Fruit fly (Drosophila melanogaster) whole organism, prepupa: Measurements from ENCODE around the gene Saf6.

Experiments used
- Blimp-1 ChIP-seq: fragments of 200-800 bp; sonication (Bioruptor generic); optimal IDR thresholded peaks from 3 replicates; lab custom pipeline; 2017; ENCODE audit warnings: missing biosample characterization, missing genetic modification characterization, mild to moderate bottlenecking, moderate library complexity, missing genetic modification reagents
- CG10631 ChIP-seq: fragments of 200-800 bp; sonication (Bioruptor generic); optimal IDR thresholded peaks from 2 replicates; lab custom pipeline; 2016; ENCODE audit warnings: missing biosample characterization, missing genetic modification characterization
- CG10669 ChIP-seq: fragments of 200-800 bp; sonication (Bioruptor generic); optimal IDR thresholded peaks from 3 replicates; lab custom pipeline; 2018; ENCODE audit warnings: missing biosample characterization, mild to moderate bottlenecking, missing genetic modification characterization, moderate library complexity
- CG11762 ChIP-seq: fragments of 200-800 bp; sonication (Bioruptor generic); optimal IDR thresholded peaks from 3 replicates; lab custom pipeline; 2016; ENCODE audit warnings: missing biosample characterization, missing genetic modification characterization; ENCODE audit not compliant: insufficient read depth
- CG11902 ChIP-seq: fragments of 200-800 bp; sonication (Bioruptor generic); optimal IDR thresholded peaks from 3 replicates; lab custom pipeline; 2016; ENCODE audit warnings: missing biosample characterization, missing genetic modification characterization
- CG15336 ChIP-seq: fragments of 200-800 bp; sonication (Bioruptor generic); IDR thresholded peaks from 2 replicates; pipeline ENCODE4 v1.3.6; 2022; ENCODE audit warnings: missing biosample characterization, missing genetic modification characterization
- CG1621 ChIP-seq: fragments of 200-800 bp; sonication (Bioruptor generic); optimal IDR thresholded peaks from 3 replicates; lab custom pipeline; 2018; ENCODE audit warnings: missing biosample characterization, mild to moderate bottlenecking, missing genetic modification characterization
- CG16779 ChIP-seq: fragments of 200-800 bp; sonication (Bioruptor generic); optimal IDR thresholded peaks from 3 replicates; lab custom pipeline; 2017; ENCODE audit warnings: missing biosample characterization, mild to moderate bottlenecking, missing genetic modification characterization
- CG31627 ChIP-seq: fragments of 200-800 bp; sonication (Bioruptor generic); optimal IDR thresholded peaks from 3 replicates; lab custom pipeline; 2016; ENCODE audit warnings: missing biosample characterization, missing genetic modification characterization
- CG34406 ChIP-seq: fragments of 200-800 bp; sonication (Bioruptor generic); optimal IDR thresholded peaks from 3 replicates; lab custom pipeline; 2016; ENCODE audit warnings: missing biosample characterization, missing genetic modification characterization
- CG4318 ChIP-seq: fragments of 200-800 bp; sonication (Bioruptor generic); optimal IDR thresholded peaks from 3 replicates; lab custom pipeline; 2017; ENCODE audit warnings: missing biosample characterization, mild to moderate bottlenecking, missing genetic modification characterization
- CG6163 ChIP-seq: fragments of 200-800 bp; sonication (Bioruptor generic); IDR thresholded peaks from 3 replicates; pipeline ENCODE4 v1.3.6; 2022; ENCODE audit warnings: missing biosample characterization, missing genetic modification characterization
- CG6792 ChIP-seq: fragments of 200-800 bp; sonication (Bioruptor generic); optimal IDR thresholded peaks from 3 replicates; lab custom pipeline; 2016; ENCODE audit warnings: missing biosample characterization, missing genetic modification characterization
- CG6854 ChIP-seq: fragments of 200-800 bp; sonication (Bioruptor generic); optimal IDR thresholded peaks from 2 replicates; lab custom pipeline; 2017; ENCODE audit warnings: missing biosample characterization, mild to moderate bottlenecking, missing genetic modification characterization
- CG7368 ChIP-seq: fragments of 200-800 bp; sonication (Bioruptor generic); optimal IDR thresholded peaks from 3 replicates; lab custom pipeline; 2016; ENCODE audit warnings: missing biosample characterization, missing genetic modification characterization
- CG8119 ChIP-seq: fragments of 200-800 bp; sonication (Bioruptor generic); IDR thresholded peaks from 3 replicates; pipeline ENCODE4 v1.3.6; 2022; ENCODE audit warnings: missing biosample characterization, missing genetic modification characterization
- CG8319 ChIP-seq: fragments of 200-800 bp; sonication (Bioruptor generic); optimal IDR thresholded peaks from 3 replicates; lab custom pipeline; 2016; ENCODE audit warnings: missing biosample characterization, missing genetic modification characterization
- CG8632 ChIP-seq: fragments of 200-800 bp; sonication (Bioruptor generic); optimal IDR thresholded peaks from 3 replicates; lab custom pipeline; 2016; ENCODE audit warnings: missing biosample characterization, missing genetic modification characterization
- CG9139 ChIP-seq: fragments of 200-800 bp; sonication (Bioruptor generic); optimal IDR thresholded peaks from 3 replicates; lab custom pipeline; 2017; ENCODE audit warnings: missing biosample characterization, mild to moderate bottlenecking, missing genetic modification characterization
- Eip75B ChIP-seq: fragments of 200-800 bp; sonication (Bioruptor generic); optimal IDR thresholded peaks from 3 replicates; lab custom pipeline; 2016; ENCODE audit warnings: missing biosample characterization, missing genetic modification characterization
- Eip78C ChIP-seq: fragments of 200-800 bp; sonication (Bioruptor generic); peaks from one replicate; lab custom pipeline; 2016; ENCODE audit warnings: missing biosample characterization, missing genetic modification characterization
- Eip93F ChIP-seq: fragments of 200-800 bp; sonication (Bioruptor generic); optimal IDR thresholded peaks from 2 replicates; lab custom pipeline; 2016; ENCODE audit warnings: missing biosample characterization, mild to moderate bottlenecking, missing genetic modification characterization
- Ets21C ChIP-seq: fragments of 200-800 bp; sonication (Bioruptor generic); optimal IDR thresholded peaks from 3 replicates; lab custom pipeline; 2016; ENCODE audit warnings: missing biosample characterization, missing genetic modification characterization
- Ets96B ChIP-seq: fragments of 200-800 bp; optimal IDR thresholded peaks from 2 replicates; lab custom pipeline; 2019; ENCODE audit warnings: missing biosample characterization, mild to moderate bottlenecking, missing genetic modification characterization, moderate library complexity
- Gug ChIP-seq: fragments of 200-800 bp; sonication (Bioruptor generic); IDR thresholded peaks from 2 replicates; pipeline ENCODE4 v1.3.6; 2022; ENCODE audit warnings: missing biosample characterization, missing genetic modification characterization
- Hr38 ChIP-seq: sonication (Bioruptor generic); optimal IDR thresholded peaks from 2 replicates; lab custom pipeline; 2016; ENCODE audit warnings: missing biosample characterization, missing genetic modification characterization
- Hr39 ChIP-seq: fragments of 200-800 bp; sonication (Bioruptor generic); optimal IDR thresholded peaks from 2 replicates; lab custom pipeline; 2016; ENCODE audit warnings: missing biosample characterization, missing genetic modification characterization
- Hr4 ChIP-seq: fragments of 200-800 bp; sonication (Bioruptor generic); optimal IDR thresholded peaks from 3 replicates; lab custom pipeline; 2016; ENCODE audit warnings: missing biosample characterization, missing genetic modification characterization
- Met ChIP-seq: fragments of 200-800 bp; sonication (Bioruptor generic); optimal IDR thresholded peaks from 3 replicates; lab custom pipeline; 2016; ENCODE audit warnings: missing biosample characterization, missing genetic modification characterization
- OdsH ChIP-seq: fragments of 200-800 bp; sonication (Bioruptor generic); optimal IDR thresholded peaks from 3 replicates; lab custom pipeline; 2016; ENCODE audit warnings: missing biosample characterization, missing genetic modification characterization
- Smox ChIP-seq: fragments of 200-800 bp; sonication (Bioruptor generic); optimal IDR thresholded peaks from 3 replicates; lab custom pipeline; 2016; ENCODE audit warnings: missing biosample characterization, missing genetic modification characterization
- Sox15 ChIP-seq: fragments of 200-800 bp; sonication (Bioruptor generic); optimal IDR thresholded peaks from 3 replicates; lab custom pipeline; 2016; ENCODE audit warnings: missing biosample characterization, missing genetic modification characterization
- acj6 ChIP-seq: fragments of 200-800 bp; sonication (Bioruptor generic); optimal IDR thresholded peaks from 3 replicates; lab custom pipeline; 2016; ENCODE audit warnings: missing biosample characterization, missing genetic modification characterization
- cyc ChIP-seq: fragments of 200-800 bp; sonication (Bioruptor generic); optimal IDR thresholded peaks from 3 replicates; lab custom pipeline; 2016; ENCODE audit warnings: missing biosample characterization, missing genetic modification characterization
- dsx ChIP-seq: fragments of 200-800 bp; optimal IDR thresholded peaks from 3 replicates; lab custom pipeline; 2019; ENCODE audit warnings: missing biosample characterization, mild to moderate bottlenecking, missing genetic modification characterization, moderate library complexity; ENCODE audit not compliant: poor library complexity, severe bottlenecking
- eg ChIP-seq: fragments of 200-800 bp; sonication (Bioruptor generic); IDR thresholded peaks from 3 replicates; pipeline ENCODE4 v1.3.6; 2022; ENCODE audit warnings: missing biosample characterization, missing genetic modification characterization
- esn ChIP-seq: fragments of 200-800 bp; sonication (Bioruptor generic); optimal IDR thresholded peaks from 2 replicates; lab custom pipeline; 2016; ENCODE audit warnings: missing biosample characterization, mild to moderate bottlenecking, missing genetic modification characterization, moderate library complexity
- fd85E ChIP-seq: fragments of 200-800 bp; sonication (Bioruptor generic); optimal IDR thresholded peaks from 3 replicates; lab custom pipeline; 2016; ENCODE audit warnings: missing biosample characterization, missing genetic modification characterization
- fkh ChIP-seq: fragments of 200-800 bp; sonication (Bioruptor generic); optimal IDR thresholded peaks from 3 replicates; lab custom pipeline; 2017; ENCODE audit warnings: missing biosample characterization, mild to moderate bottlenecking, missing genetic modification characterization, moderate library complexity
- lz ChIP-seq: fragments of 200-800 bp; sonication (Bioruptor generic); optimal IDR thresholded peaks from 3 replicates; lab custom pipeline; 2016; ENCODE audit warnings: missing biosample characterization, missing genetic modification characterization
- net ChIP-seq: fragments of 200-800 bp; sonication (Bioruptor generic); optimal IDR thresholded peaks from 3 replicates; lab custom pipeline; 2016; ENCODE audit warnings: missing biosample characterization, missing genetic modification characterization
- pdm3 ChIP-seq: fragments of 200-800 bp; sonication (Bioruptor generic); optimal IDR thresholded peaks from 3 replicates; lab custom pipeline; 2016; ENCODE audit warnings: missing biosample characterization, missing genetic modification characterization
- spab ChIP-seq: fragments of 200-800 bp; sonication (Bioruptor generic); optimal IDR thresholded peaks from 2 replicates; lab custom pipeline; 2017; ENCODE audit warnings: missing biosample characterization, mild to moderate bottlenecking, missing genetic modification characterization, missing genetic modification reagents
- ss ChIP-seq, 2 experiments: fragments of 200-800 bp; sonication (Bioruptor generic); optimal IDR thresholded peaks; 2 replicates in 1 of 2; 3 replicates in 1 of 2; lab custom pipeline; 2017 to 2018; ENCODE audit warnings: mild to moderate bottlenecking in 2 of 2, missing biosample characterization in 2 of 2, missing genetic modification characterization in 2 of 2, moderate library complexity in 1 of 2
- svp ChIP-seq: fragments of 200-800 bp; sonication (Bioruptor generic); peaks from one replicate; lab custom pipeline; 2016; ENCODE audit warnings: missing biosample characterization, missing genetic modification characterization
- topi ChIP-seq: fragments of 200-800 bp; sonication (Bioruptor generic); optimal IDR thresholded peaks from 3 replicates; lab custom pipeline; 2016; ENCODE audit warnings: missing biosample characterization, missing genetic modification characterization
- vri ChIP-seq: fragments of 200-800 bp; sonication (Bioruptor generic); optimal IDR thresholded peaks from 3 replicates; lab custom pipeline; 2016; ENCODE audit warnings: missing biosample characterization, mild to moderate bottlenecking, missing genetic modification characterization

Gene Saf6

dm6 chr2L:852647-853111, 36.9 kb upstream of the Saf6 start, which contains the start of the genes CG4291 and kraken (continued):
- peak; percentile 45 for TF ChIP-seq Hr39 (GFP tag; lab: Kevin White, UChicago)
- TF ChIP-seq CG15336 (GFP tag; lab: Robert Waterston, UW): peak; percentile 33; the same call in 1 of the 2 replicates
- TF ChIP-seq Eip78C: peak; percentile 69
- no peak for TF ChIP-seq Met
- peak; percentile 32 for TF ChIP-seq CG16779 (tag; lab: Kevin White, UChicago)
- peak; percentile 46; the same call in 1 of the 3 replicates for TF ChIP-seq CG6163
- TF ChIP-seq acj6 (GFP tag; lab: Kevin White, UChicago): peak; percentile 3
- no peak for TF ChIP-seq CG10631
- no peak for TF ChIP-seq dsx (GFP tag; lab: Kevin White, UChicago)
- no peak for TF ChIP-seq Eip93F (GFP tag; lab: Kevin White, UChicago)
- TF ChIP-seq CG34406: peak; percentile 5
- peak; percentile 24 for TF ChIP-seq lz (GFP tag; lab: Kevin White, UChicago)
- no peak for TF ChIP-seq CG4318 (GFP tag; lab: Kevin White, UChicago)
- no peak for TF ChIP-seq CG6792 (GFP tag; lab: Kevin White, UChicago)
- TF ChIP-seq Gug (GFP tag; lab: Robert Waterston, UW): no peak
- TF ChIP-seq CG8632 (GFP tag; lab: Kevin White, UChicago): no peak
- TF ChIP-seq svp: peak; percentile 83
- TF ChIP-seq Ets96B: no peak
- TF ChIP-seq eg (GFP tag; lab: Robert Waterston, UW): peak; percentile 53; the same call in 2 of the 3 replicates
- no peak for TF ChIP-seq CG6854
- peak; percentile 46 for TF ChIP-seq esn (GFP tag; lab: Kevin White, UChicago)
- TF ChIP-seq CG11902: no peak

DNA sequence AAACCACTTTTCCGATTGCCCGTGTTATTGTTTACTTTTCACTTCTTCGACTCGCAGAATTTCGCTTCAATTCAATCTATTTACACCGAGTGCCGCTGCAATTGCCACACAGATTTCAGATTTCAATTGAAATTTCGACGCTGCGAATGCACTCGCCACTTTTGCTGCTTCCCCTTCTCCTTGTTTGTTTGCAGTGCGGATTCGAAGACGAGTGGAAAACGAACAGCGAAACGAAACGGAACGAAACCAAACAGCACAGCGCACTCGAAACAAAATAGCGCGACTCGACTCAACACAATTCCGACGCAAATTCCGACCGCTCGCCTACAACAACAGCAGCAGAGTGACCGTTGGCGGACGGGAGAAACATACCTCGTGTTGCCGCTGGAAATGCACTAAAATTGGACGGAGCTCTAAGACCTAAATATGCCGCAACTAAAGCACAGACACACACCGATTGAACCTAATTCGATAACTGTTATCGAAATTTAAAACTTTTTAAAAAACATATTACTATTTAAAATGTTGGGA, 35.0 kb upstream of the Saf6 start, which contains the start of gene drongo:
TSS of gene drongo (minus strand) at position 345 of the 531 bp plus-strand sequence.
- TF ChIP-seq CG34406 (no peak), Hr4 (GFP tag; lab: Kevin White, UChicago) (no peak), Hr38 (GFP tag; lab: Kevin White, UChicago) (no peak), ss (GFP tag; optimal IDR thresholded peaks at IDR 0.05; lab: Kevin White, UChicago) (peak; percentile 38 to 48), Gug (GFP tag; lab: Robert Waterston, UW) (no peak), Eip78C (peak; percentile 74), CG10631 (no peak), fd85E (GFP tag; lab: Kevin White, UChicago) (no peak), CG11902 (no peak), net (GFP tag; lab: Kevin White, UChicago) (peak; percentile 21), Eip75B (GFP tag; lab: Kevin White, UChicago) (no peak), cyc (GFP tag; lab: Kevin White, UChicago) (peak; percentile 15), CG7368 (GFP tag; lab: Kevin White, UChicago) (no peak), Ets21C (GFP tag; lab: Kevin White, UChicago) (no peak), lz (GFP tag; lab: Kevin White, UChicago) (peak; percentile 19), CG9139 (GFP tag; lab: Kevin White, UChicago) (peak; percentile 33), CG6163 (peak; percentile 64), pdm3 (GFP tag; lab: Kevin White, UChicago) (no peak), esn (GFP tag; lab: Kevin White, UChicago) (peak; percentile 49), CG10669 (GFP tag; lab: Kevin White, UChicago) (no peak), Hr39 (GFP tag; lab: Kevin White, UChicago) (no peak), CG16779 (tag; lab: Kevin White, UChicago) (peak; percentile 4), topi (GFP tag; lab: Kevin White, UChicago) (peak; percentile 18), Smox (GFP tag; lab: Kevin White, UChicago) (no peak), acj6 (GFP tag; lab: Kevin White, UChicago) (no peak), fkh (GFP tag; lab: Kevin White, UChicago) (peak; percentile 90), CG8319 (no peak), svp (peak; percentile 86), CG4318 (GFP tag; lab: Kevin White, UChicago) (no peak), vri (GFP tag; lab: Kevin White, UChicago) (peak; percentile 61), CG1621 (tag; lab: Kevin White, UChicago) (peak; percentile 13), OdsH (no peak), Blimp-1 (no peak), Ets96B (no peak), Eip93F (GFP tag; lab: Kevin White, UChicago) (no peak), spab (GFP tag; lab: Kevin White, UChicago) (no peak), CG8119 (peak; percentile 13; the same call in 1 of the 3 replicates), Sox15 (no peak), CG11762 (no peak), CG31627 (GFP tag; lab: Kevin White, UChicago) (no peak), CG6792 (GFP tag; lab: Kevin White, UChicago) (no peak), CG8632 (GFP tag; lab: Kevin White, UChicago) (no peak)
